Worm (Caenorhabditis elegans) whole organism, L4/young adult: Measurements from ENCODE around the gene Y7A5A.8.

Source experiments
- W03F9.2 ChIP-seq: fragments of 150-350 bp; optimal IDR thresholded peaks from 2 replicates; lab custom pipeline; 2014; ENCODE audit warnings: missing biosample characterization, missing genetic modification characterization
- dao-5 ChIP-seq: sonication (generic microtip); optimal IDR thresholded peaks from 2 replicates; lab custom pipeline; 2016; ENCODE audit warnings: missing genotype, missing genetic modification characterization, moderate library complexity, missing compliant biosample characterization
- him-1 ChIP-seq: sonication (generic microtip); optimal IDR thresholded peaks from 2 replicates; lab custom pipeline; 2016; ENCODE audit warnings: missing genotype, missing genetic modification reagents, missing genetic modification characterization, missing compliant biosample characterization

The Y7A5A.8 gene

ce11 chrX:15826866-15827265 lies 4.6 kb downstream of the Y7A5A.8 start, which contains the start of gene Y7A5A.9:
TSS of gene Y7A5A.9 (plus strand) at chrX:15827166.
- TF ChIP-seq dao-5 (tag; lab: Kevin White, UChicago) = no peak

ce11 chrX:15828059-15828458 lies 5.8 kb downstream of the Y7A5A.8 start, which contains the start of gene Y7A5A.20:
TSS of gene Y7A5A.20 (plus strand) at chrX:15828359.
- TF ChIP-seq W03F9.2 (tag; lab: Kevin White, UChicago) = no peak
- TF ChIP-seq dao-5 (tag; lab: Kevin White, UChicago) = no peak
- TF ChIP-seq him-1 (tag; lab: Kevin White, UChicago) = no peak

- TF ChIP-seq dao-5 (tag; lab: Kevin White, UChicago) = no peak
- no peak for TF ChIP-seq W03F9.2 (tag; lab: Kevin White, UChicago)
- TF ChIP-seq him-1 (tag; lab: Kevin White, UChicago) = no peak
Observed at ce11 chrX:15831537-15831936, 9.2 kb downstream of the Y7A5A.8 start.

- TF ChIP-seq dao-5 (tag; lab: Kevin White, UChicago) (no peak), W03F9.2 (tag; lab: Kevin White, UChicago) (no peak), him-1 (tag; lab: Kevin White, UChicago) (no peak)
Observed at ce11 chrX:15838496-15838948, 16.2 kb downstream of the Y7A5A.8 start, which contains the start of gene acox-1.6. TSS of gene acox-1.6 (minus strand) at chrX:15838546.

DNA sequence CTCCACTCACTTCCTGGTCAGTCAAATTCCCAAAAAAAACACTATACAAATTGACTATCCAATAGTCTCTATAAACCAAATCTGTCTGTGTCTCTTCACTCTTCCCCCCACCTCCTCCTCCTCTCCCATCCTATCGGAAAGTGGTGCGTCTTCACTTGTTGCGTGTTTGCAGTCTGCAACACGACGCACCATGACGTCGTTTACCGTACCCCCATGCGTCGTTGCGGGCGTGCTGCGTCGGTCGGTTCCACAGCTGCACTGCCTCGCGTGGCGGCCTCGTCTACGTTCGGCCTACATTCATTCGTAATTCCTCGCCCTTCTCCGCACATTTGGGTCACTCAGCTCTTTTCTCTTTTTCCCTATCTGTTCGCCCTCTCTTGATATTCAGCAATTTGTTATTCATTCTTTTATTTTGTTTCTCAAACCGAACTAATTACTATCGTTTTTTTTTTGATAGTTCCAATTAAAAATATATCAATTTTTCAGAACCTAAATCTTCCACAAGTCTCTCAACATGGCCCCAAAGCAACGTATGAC lies 18.9 kb downstream of the Y7A5A.8 start, which contains the start of gene serp-1.1:
Gene serp-1.1 (plus strand): TSS at position 487 of the 537 bp plus-strand sequence.
- TF ChIP-seq dao-5 (tag; lab: Kevin White, UChicago) = peak; percentile 92
- TF ChIP-seq W03F9.2 (tag; lab: Kevin White, UChicago) = peak; percentile 91
- peak; percentile 95 for TF ChIP-seq him-1 (tag; lab: Kevin White, UChicago)

- TF ChIP-seq him-1 (tag; lab: Kevin White, UChicago) (no peak), W03F9.2 (tag; lab: Kevin White, UChicago) (no peak), dao-5 (tag; lab: Kevin White, UChicago) (no peak)
Observed at ce11 chrX:15842492-15842891, 20.2 kb downstream of the Y7A5A.8 start.

DNA sequence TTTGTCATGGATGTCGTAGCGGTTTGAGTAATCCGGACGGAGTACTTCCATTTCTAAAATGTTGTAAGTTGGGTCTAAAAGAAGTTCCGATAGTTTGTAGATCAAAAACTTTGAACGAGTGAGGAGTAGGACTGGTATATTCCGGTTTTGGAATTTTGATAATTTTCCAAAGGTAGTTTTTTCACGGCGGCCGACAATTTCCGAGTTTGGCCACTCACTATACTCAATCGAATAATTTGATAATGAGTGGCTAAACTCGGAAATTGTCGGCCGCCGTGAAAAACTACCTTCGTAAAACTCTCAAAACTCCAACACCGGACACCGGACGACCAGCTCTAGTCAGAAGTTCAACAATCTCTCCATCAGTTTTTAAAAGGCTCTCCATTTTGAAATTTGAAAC lies 22.0 kb downstream of the Y7A5A.8 start:
- TF ChIP-seq him-1 (tag; lab: Kevin White, UChicago) (no peak), dao-5 (tag; lab: Kevin White, UChicago) (no peak), W03F9.2 (tag; lab: Kevin White, UChicago) (no peak)

- TF ChIP-seq dao-5 (tag; lab: Kevin White, UChicago) (no peak), him-1 (tag; lab: Kevin White, UChicago) (no peak)
Observed at ce11 chrX:15846552-15846951, 24.3 kb downstream of the Y7A5A.8 start.

DNA sequence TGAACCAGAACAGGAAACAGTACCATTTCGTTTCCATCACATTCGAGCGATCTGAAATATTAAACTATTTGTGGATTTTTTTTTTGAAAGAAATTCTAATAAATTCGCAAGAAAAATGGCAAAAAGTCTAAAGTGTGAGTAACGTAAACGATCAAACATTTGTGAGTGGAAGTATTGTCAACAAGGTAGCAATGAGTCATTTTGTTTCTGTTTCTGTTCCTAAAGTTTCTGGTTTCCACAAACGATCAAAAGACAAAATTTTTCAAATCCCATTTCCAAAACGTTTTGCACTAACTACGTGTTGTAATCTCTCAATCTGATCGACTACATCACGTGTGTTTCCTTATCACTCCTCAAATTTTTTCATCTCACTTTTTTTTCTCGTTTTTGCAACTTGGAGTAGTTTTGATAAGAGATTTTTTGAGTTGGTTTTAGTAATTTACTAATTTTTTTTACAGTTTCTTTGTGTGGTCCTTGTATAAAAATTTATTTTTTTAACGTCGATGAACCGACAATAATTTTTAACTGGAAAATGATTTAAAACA lies 25.3 kb downstream of the Y7A5A.8 start, which contains the start of gene F59F4.3:
Gene F59F4.3 (minus strand): TSS at position 51 of the 545 bp plus-strand sequence.
- TF ChIP-seq dao-5 (tag; lab: Kevin White, UChicago) (no peak), him-1 (tag; lab: Kevin White, UChicago) (no peak), W03F9.2 (tag; lab: Kevin White, UChicago) (no peak)

- TF ChIP-seq W03F9.2 (tag; lab: Kevin White, UChicago) (no peak), him-1 (tag; lab: Kevin White, UChicago) (no peak), dao-5 (tag; lab: Kevin White, UChicago) (no peak)
Observed at ce11 chrX:15848867-15849266, 26.6 kb downstream of the Y7A5A.8 start.

ce11 chrX:15849397-15849935 lies 27.2 kb downstream of the Y7A5A.8 start, which contains the start of gene acl-1:
TSS of gene acl-1 (plus strand) at chrX:15849885.
- peak; percentile 62 for TF ChIP-seq him-1 (tag; lab: Kevin White, UChicago)
- TF ChIP-seq dao-5 (tag; lab: Kevin White, UChicago) = no peak
- TF ChIP-seq W03F9.2 (tag; lab: Kevin White, UChicago) = peak; percentile 11

- TF ChIP-seq dao-5 (tag; lab: Kevin White, UChicago) (no peak), him-1 (tag; lab: Kevin White, UChicago) (no peak), W03F9.2 (tag; lab: Kevin White, UChicago) (no peak)
Observed at ce11 chrX:15851013-15851412, 28.7 kb downstream of the Y7A5A.8 start.

ce11 chrX:15856853-15857252 lies 34.6 kb downstream of the Y7A5A.8 start, which contains the start of gene F53H4.2:
TSS of gene F53H4.2 (plus strand) at chrX:15857153.
- TF ChIP-seq him-1 (tag; lab: Kevin White, UChicago) (no peak), dao-5 (tag; lab: Kevin White, UChicago) (no peak), W03F9.2 (tag; lab: Kevin White, UChicago) (no peak)
